Worm (Caenorhabditis elegans): ENCODE measurements around the gene wdfy-3.
A peak's percentile ranks its signal among the peaks of the same experiment; 100 is the strongest.

The wdfy-3 gene

ce11 chrIV:12621483-12622078, 31.6 kb upstream of the wdfy-3 start:
- TF ChIP-seq F33H1.4 (GFP tag; IDR thresholded peaks at IDR 0.05) = peak; percentile 54
- TF ChIP-seq B0019.2 (GFP tag; conservative IDR thresholded peaks at IDR 0.05) = peak; percentile 70
- TF ChIP-seq mcd-1 (GFP tag; IDR thresholded peaks at IDR 0.05) = peak; percentile 63
- TF ChIP-seq hsf-1 (GFP tag; IDR thresholded peaks at IDR 0.05) = peak; percentile 67
- TF ChIP-seq egrh-3 (GFP tag; IDR thresholded peaks at IDR 0.05) = 0 out of 2 replicates have a peak, but pooled peaks have one; percentile 61
- TF ChIP-seq Y95B8A.8 (GFP tag; IDR thresholded peaks at IDR 0.05) = peak; percentile 82
- TF ChIP-seq ceh-91 (GFP tag; IDR thresholded peaks at IDR 0.05) = peak; percentile 87
- TF ChIP-seq Y53G8AR.9 (GFP tag; conservative IDR thresholded peaks at IDR 0.05) = 0 out of 2 replicates have a peak, but pooled peaks have one; percentile 8
- TF ChIP-seq madf-10 (tag; optimal IDR thresholded peaks at IDR 0.05) = peak; percentile 9
- TF ChIP-seq athp-1 (tag; optimal IDR thresholded peaks at IDR 0.05) = peak; percentile 25
- TF ChIP-seq Y67H2A.10 (GFP tag; conservative IDR thresholded peaks at IDR 0.05) = peak; percentile 75; the same call in 1 of the 2 replicates
- peak; percentile 83 for TF ChIP-seq attf-6 (GFP tag; IDR thresholded peaks at IDR 0.05)
- peak; percentile 96 for TF ChIP-seq D2030.7 (GFP tag; IDR thresholded peaks at IDR 0.05)
- TF ChIP-seq pbrm-1 (GFP tag; IDR thresholded peaks at IDR 0.05) = peak; percentile 77
- TF ChIP-seq rcor-1 (GFP tag; IDR thresholded peaks at IDR 0.05) = peak; percentile 82
- peak; percentile 21 for TF ChIP-seq dpl-1 (GFP tag; optimal IDR thresholded peaks at IDR 0.05)
- TF ChIP-seq lsl-1 (GFP tag; optimal IDR thresholded peaks at IDR 0.05) = peak; percentile 51
- TF ChIP-seq bed-2 (GFP tag; IDR thresholded peaks at IDR 0.05) = peak; percentile 58; the same call in 1 of the 2 replicates
- TF ChIP-seq lin-54 (GFP tag; optimal IDR thresholded peaks at IDR 0.05) = peak; percentile 21
- TF ChIP-seq snpc-4 (GFP tag; optimal IDR thresholded peaks at IDR 0.05) = peak; percentile 34
- peak in 1 of 4 experiments; percentile 43 for TF ChIP-seq snpc-4 (tag; optimal IDR thresholded peaks at IDR 0.05)
- peak; percentile 93 for TF ChIP-seq ztf-28 (GFP tag; IDR thresholded peaks at IDR 0.05)
- peak; percentile 26 for TF ChIP-seq efl-1 (GFP tag; optimal IDR thresholded peaks at IDR 0.05)
- TF ChIP-seq attf-3 (GFP tag; conservative IDR thresholded peaks at IDR 0.05) = peak; percentile 99
- 0 out of 2 replicates have a peak, but pooled peaks have one; percentile 27 for TF ChIP-seq bed-1 (GFP tag; IDR thresholded peaks at IDR 0.05)
- peak; percentile 51; the same call in 1 of the 2 replicates for TF ChIP-seq lir-1 (GFP tag; conservative IDR thresholded peaks at IDR 0.05)
- TF ChIP-seq madf-8 (GFP tag; conservative IDR thresholded peaks at IDR 0.05) = peak; percentile 37
- peak; percentile 72 for TF ChIP-seq madf-6 (GFP tag; IDR thresholded peaks at IDR 0.05)
- TF ChIP-seq ceh-100 (GFP tag; IDR thresholded peaks at IDR 0.05) = peak; percentile 98
- TF ChIP-seq F49E8.2 (tag; optimal IDR thresholded peaks at IDR 0.05; ENCODE audit: insufficient read depth) = peak; percentile 36

DNA sequence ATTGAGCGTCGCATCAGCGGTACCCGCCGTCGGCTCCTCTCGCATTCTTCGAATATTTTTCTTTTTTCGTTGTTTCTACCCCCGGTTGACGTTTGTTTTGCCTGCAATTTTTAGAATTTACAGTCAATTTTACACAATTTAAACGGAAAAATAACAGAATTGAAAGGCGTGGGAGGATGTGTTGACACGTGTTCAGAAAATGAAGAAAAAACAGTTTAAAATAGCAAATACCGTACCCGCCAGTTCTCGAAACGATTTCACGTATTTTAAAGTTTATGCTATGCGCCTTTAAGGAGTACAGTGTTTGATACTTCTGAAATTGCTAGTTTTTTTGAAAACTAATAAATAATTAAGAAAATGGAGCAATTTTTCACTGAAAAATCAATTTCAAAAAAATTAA, 22.3 kb upstream of the wdfy-3 start, which contains the start of gene ark-1:
Gene ark-1 (minus strand): TSS at position 101 of the 400 bp plus-strand sequence.
- TF ChIP-seq tbp1 (GFP tag; optimal IDR thresholded peaks at IDR 0.05) (no peak), hmg-1.2 (GFP tag; IDR thresholded peaks at IDR 0.05) (no peak), F37B4.10 (GFP tag; IDR thresholded peaks at IDR 0.05) (no peak), lsl-1 (GFP tag; optimal IDR thresholded peaks at IDR 0.05) (peak; percentile 22), die-1 (tag; optimal IDR thresholded peaks at IDR 0.05) (no peak), madf-6 (GFP tag; IDR thresholded peaks at IDR 0.05) (no peak), F57C9.4 (tag; optimal IDR thresholded peaks at IDR 0.05) (no peak)

- TF ChIP-seq somi-1 (GFP tag; optimal IDR thresholded peaks at IDR 0.05) (no peak), snpc-4 (GFP tag; optimal IDR thresholded peaks at IDR 0.05) (no peak), snpc-4 (tag; optimal IDR thresholded peaks at IDR 0.05) (no peak), F37B4.10 (GFP tag; IDR thresholded peaks at IDR 0.05) (no peak), attf-3 (GFP tag; conservative IDR thresholded peaks at IDR 0.05) (no peak), lin-54 (GFP tag; optimal IDR thresholded peaks at IDR 0.05) (no peak), hsf-1 (GFP tag; IDR thresholded peaks at IDR 0.05) (no peak), sea-2 (GFP tag; IDR thresholded peaks at IDR 0.05) (no peak)
Observed at ce11 chrIV:12632430-12632829, 20.8 kb upstream of the wdfy-3 start.

All from whole organism, young adult.